Fruit fly (Drosophila melanogaster) whole organism, embryonic: ENCODE data around the gene CG14659.

Experiments used
- Aef1 ChIP-seq: fragments of 200-800 bp; sonication (Bioruptor generic); IDR thresholded peaks from 3 replicates; pipeline ENCODE4 v1.3.6; 2022; ENCODE audit warnings: missing biosample characterization, missing genetic modification characterization
- CG1233 ChIP-seq: fragments of 200-800 bp; sonication (Bioruptor generic); optimal IDR thresholded peaks from 4 replicates; lab custom pipeline; 2018; ENCODE audit warnings: missing biosample characterization, mild to moderate bottlenecking, missing genetic modification characterization
- CG17612 ChIP-seq: fragments of 200-800 bp; sonication (Bioruptor generic); IDR thresholded peaks from 2 replicates; pipeline ENCODE4 v1.3.6; 2022; ENCODE audit warnings: missing biosample characterization, missing genetic modification characterization
- CG17802 ChIP-seq: fragments of 200-800 bp; sonication (Bioruptor generic); optimal IDR thresholded peaks from 2 replicates; lab custom pipeline; 2018; ENCODE audit warnings: missing biosample characterization, mild to moderate bottlenecking, missing genetic modification characterization, moderate library complexity
- CG1832 ChIP-seq: fragments of 200-800 bp; sonication (Bioruptor generic); optimal IDR thresholded peaks from 2 replicates; lab custom pipeline; 2017; ENCODE audit warnings: missing biosample characterization, mild to moderate bottlenecking, missing genetic modification characterization, inconsistent platforms
- CG18764 ChIP-seq: fragments of 200-800 bp; sonication (Bioruptor generic); optimal IDR thresholded peaks from 3 replicates; lab custom pipeline; 2016; ENCODE audit warnings: missing biosample characterization, missing genetic modification characterization
- CG31224 ChIP-seq: fragments of 200-800 bp; sonication (Bioruptor generic); IDR thresholded peaks from 2 replicates; pipeline ENCODE4 v1.3.6; 2022; ENCODE audit warnings: missing biosample characterization, missing genetic modification characterization
- CG6175 ChIP-seq: fragments of 200-800 bp; sonication (Bioruptor generic); IDR thresholded peaks from 3 replicates; pipeline ENCODE4 v1.3.6; 2022; ENCODE audit warnings: missing biosample characterization, missing genetic modification characterization
- CG6254 ChIP-seq: fragments of 200-800 bp; sonication (Bioruptor generic); optimal IDR thresholded peaks from 3 replicates; lab custom pipeline; 2017; ENCODE audit warnings: mild to moderate bottlenecking, missing biosample characterization, missing genetic modification reagents, missing genetic modification characterization
- CG7745 ChIP-seq: fragments of 200-800 bp; sonication (Bioruptor generic); optimal IDR thresholded peaks from 2 replicates; lab custom pipeline; 2018; ENCODE audit warnings: missing biosample characterization, mild to moderate bottlenecking, missing genetic modification characterization, moderate library complexity
- CG7987 ChIP-seq: fragments of 200-800 bp; sonication (Bioruptor generic); optimal IDR thresholded peaks from 2 replicates; lab custom pipeline; 2018; ENCODE audit warnings: missing biosample characterization, mild to moderate bottlenecking, missing genetic modification characterization, moderate library complexity
- CG9797 ChIP-seq: fragments of 200-800 bp; sonication (Bioruptor generic); optimal IDR thresholded peaks from 3 replicates; lab custom pipeline; 2018; ENCODE audit warnings: missing biosample characterization, mild to moderate bottlenecking, missing genetic modification characterization
- CoRest ChIP-seq: fragments of 200-800 bp; sonication (Bioruptor generic); optimal IDR thresholded peaks from 3 replicates; lab custom pipeline; 2018; ENCODE audit warnings: missing biosample characterization, mild to moderate bottlenecking, missing genetic modification characterization, moderate library complexity
- D ChIP-seq, 2 experiments: fragments of 200-800 bp in 1 of 2; fragments of >200 bp in 1 of 2; sonication (Bioruptor generic) in 1 of 2; optimal IDR thresholded peaks; 2 replicates in 1 of 2; 3 replicates in 1 of 2; lab custom pipeline; 2017; ENCODE audit warnings: mild to moderate bottlenecking in 1 of 2, missing biosample characterization in 1 of 2, missing genetic modification characterization in 1 of 2, missing genetic modification reagents in 1 of 2
- Dad ChIP-seq: fragments of 200-800 bp; sonication (Bioruptor generic); optimal IDR thresholded peaks from 3 replicates; lab custom pipeline; 2016; ENCODE audit warnings: missing biosample characterization, missing genetic modification characterization
- Deaf1 ChIP-seq: fragments of 200-800 bp; optimal IDR thresholded peaks from 3 replicates; lab custom pipeline; 2019; ENCODE audit warnings: missing biosample characterization, mild to moderate bottlenecking, missing genetic modification characterization, moderate library complexity
- Dp ChIP-seq: fragments of 200-800 bp; sonication (Bioruptor generic); optimal IDR thresholded peaks from 2 replicates; lab custom pipeline; 2018; ENCODE audit warnings: missing biosample characterization, mild to moderate bottlenecking, missing genetic modification characterization, moderate library complexity
- E2f1 ChIP-seq: fragments of 200-800 bp; sonication (Bioruptor generic); IDR thresholded peaks from 2 replicates; pipeline ENCODE4 v1.3.6; 2022; ENCODE audit warnings: missing biosample characterization, missing genetic modification characterization
- E2f2 ChIP-seq: fragments of 200-800 bp; sonication (Bioruptor generic); IDR thresholded peaks from 2 replicates; pipeline ENCODE4 v1.3.6; 2022; ENCODE audit warnings: missing biosample characterization, missing genetic modification characterization
- Ets97D ChIP-seq: fragments of 200-800 bp; sonication (Bioruptor generic); optimal IDR thresholded peaks from 3 replicates; lab custom pipeline; 2016; ENCODE audit warnings: missing biosample characterization, missing genetic modification characterization
- Fer3 ChIP-seq: fragments of 200-800 bp; sonication (Bioruptor generic); optimal IDR thresholded peaks from 2 replicates; lab custom pipeline; 2018; ENCODE audit warnings: missing biosample characterization, mild to moderate bottlenecking, missing genetic modification characterization, moderate library complexity
- H15 ChIP-seq: fragments of 200-800 bp; sonication (Bioruptor generic); IDR thresholded peaks from 3 replicates; pipeline ENCODE4 v1.3.6; 2022; ENCODE audit warnings: missing biosample characterization, missing genetic modification characterization
- Hr39 ChIP-seq: fragments of >200 bp; optimal IDR thresholded peaks from 2 replicates; lab custom pipeline; 2017
- Hsf ChIP-seq: fragments of 200-800 bp; sonication (Bioruptor generic); optimal IDR thresholded peaks from 3 replicates; lab custom pipeline; 2016; ENCODE audit warnings: missing biosample characterization, missing genetic modification characterization
- Jarid2 ChIP-seq: fragments of 200-800 bp; sonication (Bioruptor generic); optimal IDR thresholded peaks from 3 replicates; lab custom pipeline; 2017; ENCODE audit warnings: mild to moderate bottlenecking, missing biosample characterization, missing genetic modification reagents, missing genetic modification characterization
- MTF-1 ChIP-seq: fragments of 200-800 bp; sonication (Bioruptor generic); optimal IDR thresholded peaks from 2 replicates; lab custom pipeline; 2018; ENCODE audit warnings: missing biosample characterization, mild to moderate bottlenecking, missing genetic modification characterization, borderline replicate concordance
- Med ChIP-seq: fragments of 200-800 bp; sonication (Bioruptor generic); peaks from one replicate; lab custom pipeline; 2016; ENCODE audit warnings: missing biosample characterization, missing genetic modification characterization, mild to moderate bottlenecking, inconsistent platforms, moderate library complexity
- Nf-YA ChIP-seq: fragments of 200-800 bp; sonication (Bioruptor generic); IDR thresholded peaks from 2 replicates; pipeline ENCODE4 v1.3.6; 2022; ENCODE audit warnings: missing biosample characterization, missing genetic modification characterization
- Opbp ChIP-seq: fragments of 200-800 bp; sonication (Bioruptor generic); IDR thresholded peaks from 3 replicates; pipeline ENCODE4 v1.3.6; 2022; ENCODE audit warnings: missing biosample characterization, missing genetic modification characterization; ENCODE audit not compliant: partially characterized antibody
- Optix ChIP-seq: fragments of 200-800 bp; sonication (Bioruptor generic); IDR thresholded peaks from 3 replicates; pipeline ENCODE4 v1.3.6; 2022; ENCODE audit warnings: missing biosample characterization, missing genetic modification characterization
- Sox100B ChIP-seq: fragments of 200-800 bp; sonication (Bioruptor generic); optimal IDR thresholded peaks from 3 replicates; lab custom pipeline; 2018; ENCODE audit warnings: missing biosample characterization, mild to moderate bottlenecking, missing genetic modification characterization
- Ssrp ChIP-seq: fragments of 200-800 bp; sonication (Bioruptor generic); optimal IDR thresholded peaks from 2 replicates; lab custom pipeline; 2018; ENCODE audit warnings: missing biosample characterization, mild to moderate bottlenecking, missing genetic modification characterization, moderate library complexity
- Vsx1 ChIP-seq: fragments of 200-800 bp; sonication (Bioruptor generic); optimal IDR thresholded peaks from 2 replicates; lab custom pipeline; 2017; ENCODE audit warnings: missing biosample characterization, mild to moderate bottlenecking, missing genetic modification characterization, missing genetic modification reagents
- abd-A ChIP-seq: fragments of 200-800 bp; sonication (Bioruptor generic); optimal IDR thresholded peaks from 3 replicates; lab custom pipeline; 2019; ENCODE audit warnings: missing biosample characterization, mild to moderate bottlenecking, missing genetic modification characterization, moderate library complexity
- ato ChIP-seq: fragments of 200-800 bp; sonication (Bioruptor generic); IDR thresholded peaks from 2 replicates; pipeline ENCODE4 v1.3.6; 2022; ENCODE audit warnings: missing biosample characterization, missing genetic modification characterization; ENCODE audit not compliant: partially characterized antibody
- cad ChIP-seq: fragments of >200 bp; optimal IDR thresholded peaks from 2 replicates; lab custom pipeline; 2017; ENCODE audit warnings: missing biosample characterization, missing genetic modification characterization
- chm ChIP-seq: fragments of 200-800 bp; sonication (Bioruptor generic); IDR thresholded peaks from 2 replicates; pipeline ENCODE4 v1.3.6; 2022; ENCODE audit warnings: missing biosample characterization, missing genetic modification characterization
- chn ChIP-seq: fragments of 200-800 bp; sonication (Bioruptor generic); optimal IDR thresholded peaks from 2 replicates; lab custom pipeline; 2016; ENCODE audit warnings: missing biosample characterization, missing genetic modification characterization
- crol ChIP-seq: fragments of 200-800 bp; sonication (Bioruptor generic); IDR thresholded peaks from 2 replicates; pipeline ENCODE4 v1.3.6; 2022; ENCODE audit warnings: missing biosample characterization, missing genetic modification characterization
- gcm ChIP-seq: fragments of 200-800 bp; sonication (Bioruptor generic); optimal IDR thresholded peaks from 2 replicates; lab custom pipeline; 2019; ENCODE audit warnings: missing biosample characterization, mild to moderate bottlenecking, missing genetic modification characterization, moderate library complexity
- insv ChIP-seq, 2 experiments: fragments of 200-800 bp; sonication (Bioruptor generic); optimal IDR thresholded peaks; 3 replicates each; lab custom pipeline; 2016 to 2018; ENCODE audit warnings: missing biosample characterization in 2 of 2, missing genetic modification characterization in 2 of 2
- lmd ChIP-seq: fragments of 200-800 bp; sonication (Bioruptor generic); IDR thresholded peaks from 2 replicates; pipeline ENCODE4 v1.3.6; 2022; ENCODE audit warnings: missing biosample characterization, missing genetic modification characterization
- phol ChIP-seq: fragments of 200-800 bp; sonication (Bioruptor generic); optimal IDR thresholded peaks from 3 replicates; lab custom pipeline; 2018; ENCODE audit warnings: missing biosample characterization, mild to moderate bottlenecking, missing genetic modification characterization, moderate library complexity
- prd ChIP-seq, 3 experiments: fragments of >200 bp in 2 of 3; fragments of 200-800 bp in 1 of 3; sonication (Bioruptor generic) in 1 of 3; optimal IDR thresholded peaks in 2 of 3; IDR thresholded peaks in 1 of 3; 2 replicates in 2 of 3; 3 replicates in 1 of 3; pipeline versions ENCODE4 v1.3.6 to Lab custom; 2017 to 2022; ENCODE audit warnings: missing biosample characterization in 1 of 3, missing genetic modification characterization in 1 of 3
- rib ChIP-seq: fragments of 200-800 bp; sonication (Bioruptor generic); IDR thresholded peaks from 2 replicates; pipeline ENCODE4 v1.3.6; 2022; ENCODE audit warnings: missing biosample characterization, missing genetic modification characterization
- schlank ChIP-seq: fragments of 200-800 bp; sonication (Bioruptor generic); optimal IDR thresholded peaks from 2 replicates; lab custom pipeline; 2018; ENCODE audit warnings: missing biosample characterization, mild to moderate bottlenecking, missing genetic modification characterization
- slou ChIP-seq: fragments of 200-800 bp; sonication (Bioruptor generic); optimal IDR thresholded peaks from 3 replicates; lab custom pipeline; 2016; ENCODE audit warnings: missing biosample characterization, missing genetic modification characterization
- tio ChIP-seq: fragments of 200-800 bp; sonication (Bioruptor generic); optimal IDR thresholded peaks from 2 replicates; lab custom pipeline; 2017; ENCODE audit warnings: missing biosample characterization, missing genetic modification characterization, inconsistent platforms
- twi ChIP-seq: fragments of 200-800 bp; optimal IDR thresholded peaks from 2 replicates; lab custom pipeline; 2019; ENCODE audit warnings: missing biosample characterization, mild to moderate bottlenecking, missing genetic modification characterization, moderate library complexity
- wor ChIP-seq: fragments of 200-800 bp; sonication (Bioruptor generic); IDR thresholded peaks from 2 replicates; pipeline ENCODE4 v1.3.6; 2022; ENCODE audit warnings: missing biosample characterization, missing genetic modification characterization

The CG14659 gene

DNA sequence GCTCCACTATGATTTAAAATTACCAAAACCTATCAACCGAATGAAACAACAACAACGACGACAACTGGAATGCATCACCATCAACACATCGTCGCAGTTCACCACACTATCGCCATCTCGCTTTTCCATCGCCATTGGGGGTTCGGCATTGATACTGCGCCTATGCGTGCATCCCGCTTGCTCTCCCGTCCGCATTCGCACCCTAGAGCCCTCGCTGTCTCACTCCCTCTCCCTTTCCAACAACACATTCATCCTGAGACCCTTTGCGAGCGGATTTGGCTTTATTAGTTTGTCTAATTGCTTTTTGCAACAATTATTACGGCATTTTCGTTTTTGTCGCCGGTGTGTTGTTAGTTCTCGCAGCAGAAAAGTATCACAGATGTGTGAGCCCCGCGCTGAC lies 4.2 kb upstream of the CG14659 start (continued):
- peak; percentile 90 for TF ChIP-seq D (optimal IDR thresholded peaks at IDR 0.05; lab: Kevin White, UChicago)
- TF ChIP-seq D (GFP tag; optimal IDR thresholded peaks at IDR 0.05; lab: Kevin White, UChicago), result no peak
- TF ChIP-seq ato (GFP tag; lab: Robert Waterston, UW), result peak; percentile 51; the same call in 1 of the 2 replicates
- peak; percentile 67 for TF ChIP-seq CoRest (tag; lab: Kevin White, UChicago)
- TF ChIP-seq MTF-1, result no peak
- no peak for TF ChIP-seq tio (GFP tag; lab: Kevin White, UChicago)
- no peak for TF ChIP-seq E2f2 (GFP tag; lab: Robert Waterston, UW)
- no peak for TF ChIP-seq Sox100B (GFP tag; lab: Kevin White, UChicago)
- no peak for TF ChIP-seq E2f1 (GFP tag; lab: Robert Waterston, UW)
- TF ChIP-seq rib (GFP tag; lab: Robert Waterston, UW), result peak; percentile 39; the same call in 1 of the 2 replicates
- TF ChIP-seq Vsx1, result no peak
- TF ChIP-seq prd (optimal IDR thresholded peaks at IDR 0.05; lab: Kevin White, UChicago), result no peak
- 0 out of 3 replicates have a peak, but pooled peaks have one; percentile 13 for TF ChIP-seq prd (GFP tag; IDR thresholded peaks at IDR 0.05; lab: Robert Waterston, UW)
- TF ChIP-seq CG7987 (GFP tag; lab: Kevin White, UChicago), result no peak
- TF ChIP-seq Med, result peak; percentile 55
- TF ChIP-seq CG18764 (GFP tag; lab: Kevin White, UChicago), result no peak
- TF ChIP-seq Ssrp (tag; lab: Kevin White, UChicago), result no peak
- no peak for TF ChIP-seq CG9797 (GFP tag; lab: Kevin White, UChicago)
- TF ChIP-seq Dp (GFP tag; lab: Kevin White, UChicago), result no peak
- no peak for TF ChIP-seq CG6254
- TF ChIP-seq Opbp (GFP tag; lab: Robert Waterston, UW), result peak; percentile 71
- no peak for TF ChIP-seq Hsf (GFP tag; lab: Kevin White, UChicago)
- TF ChIP-seq CG7745 (tag; lab: Kevin White, UChicago), result no peak
- peak in 1 of 2 experiments; percentile 28 for TF ChIP-seq insv (GFP tag; optimal IDR thresholded peaks at IDR 0.05; lab: Kevin White, UChicago)
- peak; percentile 54 for TF ChIP-seq phol (tag; lab: Kevin White, UChicago)
- peak; percentile 98 for TF ChIP-seq CG1832 (GFP tag; lab: Kevin White, UChicago)
- peak; percentile 41 for TF ChIP-seq abd-A (tag; lab: Kevin White, UChicago)
- TF ChIP-seq Fer3, result no peak
- no peak; the same call in 2 of the 3 replicates for TF ChIP-seq Optix (GFP tag; lab: Robert Waterston, UW)
- TF ChIP-seq chn, result peak; percentile 42
- no peak for TF ChIP-seq slou (GFP tag; lab: Kevin White, UChicago)
- no peak for TF ChIP-seq Dad
- TF ChIP-seq Deaf1 (tag; lab: Kevin White, UChicago), result peak; percentile 69
- TF ChIP-seq wor, result no peak
- no peak for TF ChIP-seq schlank
- TF ChIP-seq CG1233 (GFP tag; lab: Kevin White, UChicago), result no peak
- peak; percentile 51 for TF ChIP-seq crol (GFP tag; lab: Robert Waterston, UW)
- TF ChIP-seq H15 (GFP tag; lab: Robert Waterston, UW), result no peak
- TF ChIP-seq CG17802 (tag; lab: Kevin White, UChicago), result no peak
- peak; percentile 97 for TF ChIP-seq Nf-YA (GFP tag; lab: Robert Waterston, UW)
- TF ChIP-seq CG31224, result no peak
- peak; percentile 89 for TF ChIP-seq Jarid2
- peak; percentile 54 for TF ChIP-seq twi (tag; lab: Kevin White, UChicago)
- TF ChIP-seq Aef1, result peak; percentile 74
- no peak for TF ChIP-seq CG6175 (GFP tag; lab: Robert Waterston, UW)
- 0 out of 2 replicates have a peak, but pooled peaks have one; percentile 48 for TF ChIP-seq chm (GFP tag; lab: Robert Waterston, UW)
- no peak for TF ChIP-seq CG17612 (GFP tag; lab: Robert Waterston, UW)
- no peak for TF ChIP-seq Ets97D (GFP tag; lab: Kevin White, UChicago)
- peak; percentile 0 for TF ChIP-seq gcm (GFP tag; lab: Kevin White, UChicago)
- peak; percentile 48 for TF ChIP-seq cad (GFP tag; lab: Kevin White, UChicago)
- no peak for TF ChIP-seq Hr39 (lab: Kevin White, UChicago)
- no peak for TF ChIP-seq lmd (GFP tag; lab: Robert Waterston, UW)
